Fruit fly (Drosophila melanogaster) whole organism: Measurements from ENCODE around the gene Pax.

ENCODE experiments used
- CG8478 ChIP-seq: fragments of >200 bp; optimal IDR thresholded peaks from 2 replicates; lab custom pipeline; 2018; ENCODE audit warnings: inconsistent platforms
- pan ChIP-seq: fragments of >200 bp; optimal IDR thresholded peaks from 2 replicates; lab custom pipeline; 2017
- psq ChIP-seq: fragments of >200 bp; optimal IDR thresholded peaks from 2 replicates; lab custom pipeline; 2017
- usp ChIP-seq: fragments of >200 bp; optimal IDR thresholded peaks from 2 replicates; lab custom pipeline; 2017; ENCODE audit warnings: missing biosample characterization, missing genetic modification characterization, mixed read lengths

dm6 chr2L:19403398-19403797 lies 23.0 kb downstream of the Pax start:
- TF ChIP-seq CG8478 (lab: Kevin White, UChicago) (no peak), psq (lab: Kevin White, UChicago) (no peak), usp (no peak), pan (lab: Kevin White, UChicago) (no peak)
